Fruit fly (Drosophila melanogaster) whole organism, embryonic: ENCODE data around the gene CG31103.

Source experiments
- Antp ChIP-seq: fragments of 200-800 bp; sonication (Bioruptor generic); optimal IDR thresholded peaks from 3 replicates; lab custom pipeline; 2016; ENCODE audit warnings: missing biosample characterization, missing genetic modification characterization
- Atf-2 ChIP-seq: fragments of 200-800 bp; sonication (Bioruptor generic); optimal IDR thresholded peaks from 2 replicates; lab custom pipeline; 2016; ENCODE audit warnings: missing biosample characterization, missing genetic modification characterization
- CG10267 ChIP-seq: fragments of 200-800 bp; sonication (Bioruptor generic); optimal IDR thresholded peaks from 2 replicates; lab custom pipeline; 2018; ENCODE audit warnings: missing biosample characterization, mild to moderate bottlenecking, missing genetic modification characterization, moderate library complexity
- CG10431 ChIP-seq: fragments of 200-800 bp; sonication (Bioruptor generic); optimal IDR thresholded peaks from 3 replicates; lab custom pipeline; 2018; ENCODE audit warnings: missing biosample characterization, mild to moderate bottlenecking, missing genetic modification characterization
- CG13894 ChIP-seq: fragments of 200-800 bp; sonication (Bioruptor generic); optimal IDR thresholded peaks from 3 replicates; lab custom pipeline; 2018; ENCODE audit warnings: missing biosample characterization, mild to moderate bottlenecking, missing genetic modification characterization, moderate library complexity
- CG14667 ChIP-seq: fragments of 200-800 bp; sonication (Bioruptor generic); IDR thresholded peaks from 2 replicates; pipeline ENCODE4 v1.3.6; 2022; ENCODE audit warnings: missing biosample characterization, missing genetic modification characterization
- CG15696 ChIP-seq: fragments of 200-800 bp; sonication (Bioruptor generic); optimal IDR thresholded peaks from 2 replicates; lab custom pipeline; 2019; ENCODE audit warnings: missing biosample characterization, mild to moderate bottlenecking, missing genetic modification characterization, moderate library complexity
- CG17568 ChIP-seq: fragments of 200-800 bp; sonication (Bioruptor generic); optimal IDR thresholded peaks from 2 replicates; lab custom pipeline; 2018; ENCODE audit warnings: missing biosample characterization, mild to moderate bottlenecking, missing genetic modification characterization, moderate library complexity
- CG17912 ChIP-seq: fragments of 200-800 bp; sonication (Bioruptor generic); optimal IDR thresholded peaks from 2 replicates; lab custom pipeline; 2018; ENCODE audit warnings: missing biosample characterization, mild to moderate bottlenecking, missing genetic modification characterization
- CG18599 ChIP-seq: fragments of 200-800 bp; sonication (Bioruptor generic); optimal IDR thresholded peaks from 3 replicates; lab custom pipeline; 2017; ENCODE audit warnings: missing biosample characterization, missing genetic modification characterization, mild to moderate bottlenecking, moderate library complexity, missing genetic modification reagents
- CG18764 ChIP-seq: fragments of 200-800 bp; sonication (Bioruptor generic); optimal IDR thresholded peaks from 3 replicates; lab custom pipeline; 2016; ENCODE audit warnings: missing biosample characterization, missing genetic modification characterization
- CG2116 ChIP-seq: fragments of 200-800 bp; sonication (Bioruptor generic); optimal IDR thresholded peaks from 3 replicates; lab custom pipeline; 2018; ENCODE audit warnings: missing biosample characterization, mild to moderate bottlenecking, missing genetic modification characterization
- CG2129 ChIP-seq: fragments of 200-800 bp; sonication (Bioruptor generic); IDR thresholded peaks from 2 replicates; pipeline ENCODE4 v1.3.6; 2022; ENCODE audit warnings: missing biosample characterization, missing genetic modification characterization; ENCODE audit not compliant: partially characterized antibody
- CG2199 ChIP-seq: fragments of 200-800 bp; sonication (Bioruptor generic); IDR thresholded peaks from 3 replicates; pipeline ENCODE4 v1.3.6; 2022; ENCODE audit warnings: missing biosample characterization, missing genetic modification characterization
- CG31224 ChIP-seq: fragments of 200-800 bp; sonication (Bioruptor generic); IDR thresholded peaks from 2 replicates; pipeline ENCODE4 v1.3.6; 2022; ENCODE audit warnings: missing biosample characterization, missing genetic modification characterization
- CG3281 ChIP-seq: fragments of 200-800 bp; sonication (Bioruptor generic); optimal IDR thresholded peaks from 3 replicates; lab custom pipeline; 2017; ENCODE audit warnings: missing biosample characterization, mild to moderate bottlenecking, missing genetic modification characterization
- CG4820 ChIP-seq: fragments of 200-800 bp; sonication (Bioruptor generic); optimal IDR thresholded peaks from 3 replicates; lab custom pipeline; 2016; ENCODE audit warnings: missing biosample characterization, missing genetic modification characterization
- CG6683 ChIP-seq: fragments of 200-800 bp; sonication (Bioruptor generic); optimal IDR thresholded peaks from 2 replicates; lab custom pipeline; 2017; ENCODE audit warnings: missing biosample characterization, mild to moderate bottlenecking, missing genetic modification characterization, missing genetic modification reagents
- CG7963 ChIP-seq: fragments of 200-800 bp; sonication (Bioruptor generic); IDR thresholded peaks from 3 replicates; pipeline ENCODE4 v1.3.6; 2022; ENCODE audit warnings: missing biosample characterization, missing genetic modification characterization; ENCODE audit not compliant: partially characterized antibody
- CG9609 ChIP-seq: fragments of 200-800 bp; sonication (Bioruptor generic); optimal IDR thresholded peaks from 3 replicates; lab custom pipeline; 2016; ENCODE audit warnings: missing biosample characterization, missing genetic modification characterization
- CG9932 ChIP-seq: fragments of 200-800 bp; sonication (Bioruptor generic); IDR thresholded peaks from 2 replicates; pipeline ENCODE4 v1.3.6; 2022; ENCODE audit warnings: missing biosample characterization, missing genetic modification characterization
- Deaf1 ChIP-seq: fragments of 200-800 bp; optimal IDR thresholded peaks from 3 replicates; lab custom pipeline; 2019; ENCODE audit warnings: missing biosample characterization, mild to moderate bottlenecking, missing genetic modification characterization, moderate library complexity
- Ets65A ChIP-seq: fragments of 200-800 bp; sonication (Bioruptor generic); peaks from one replicate; lab custom pipeline; 2016; ENCODE audit warnings: missing biosample characterization, missing genetic modification characterization
- Fer1 ChIP-seq: fragments of 200-800 bp; sonication (Bioruptor generic); optimal IDR thresholded peaks from 2 replicates; lab custom pipeline; 2017; ENCODE audit warnings: missing biosample characterization, mild to moderate bottlenecking, missing genetic modification characterization
- HLH4C ChIP-seq: fragments of 200-800 bp; sonication (Bioruptor generic); IDR thresholded peaks from 3 replicates; pipeline ENCODE4 v1.3.6; 2022; ENCODE audit warnings: missing biosample characterization, missing genetic modification characterization; ENCODE audit not compliant: partially characterized antibody
- HmgD ChIP-seq: fragments of 200-800 bp; sonication (Bioruptor generic); optimal IDR thresholded peaks from 3 replicates; lab custom pipeline; 2016; ENCODE audit warnings: missing biosample characterization, missing genetic modification characterization
- Mad ChIP-seq: fragments of 200-800 bp; sonication (Bioruptor generic); optimal IDR thresholded peaks from 2 replicates; lab custom pipeline; 2016; ENCODE audit warnings: missing biosample characterization, missing genetic modification characterization
- Myb ChIP-seq: fragments of 200-800 bp; sonication (Bioruptor generic); optimal IDR thresholded peaks from 2 replicates; lab custom pipeline; 2016; ENCODE audit warnings: missing biosample characterization, missing genetic modification characterization
- Nf-YB ChIP-seq: fragments of 200-800 bp; sonication (Bioruptor generic); optimal IDR thresholded peaks from 3 replicates; lab custom pipeline; 2019; ENCODE audit warnings: missing biosample characterization, mild to moderate bottlenecking, missing genetic modification characterization, moderate library complexity
- Xbp1 ChIP-seq: fragments of 200-800 bp; sonication (Bioruptor generic); optimal IDR thresholded peaks from 3 replicates; lab custom pipeline; 2016; ENCODE audit warnings: missing biosample characterization, mild to moderate bottlenecking, missing genetic modification characterization
- ac ChIP-seq: fragments of 200-800 bp; sonication (Bioruptor generic); optimal IDR thresholded peaks from 3 replicates; lab custom pipeline; 2017; ENCODE audit warnings: missing biosample characterization, mild to moderate bottlenecking, missing genetic modification characterization
- amos ChIP-seq: fragments of 200-800 bp; sonication (Bioruptor generic); IDR thresholded peaks from 2 replicates; pipeline ENCODE4 v1.3.6; 2022; ENCODE audit warnings: missing biosample characterization, missing genetic modification characterization; ENCODE audit not compliant: partially characterized antibody
- ci ChIP-seq: fragments of 200-800 bp; sonication (Bioruptor generic); IDR thresholded peaks from 3 replicates; pipeline ENCODE4 v1.3.6; 2022; ENCODE audit warnings: missing biosample characterization, missing genetic modification characterization
- corto ChIP-seq: fragments of 200-800 bp; sonication (Bioruptor generic); optimal IDR thresholded peaks from 2 replicates; lab custom pipeline; 2016; ENCODE audit warnings: missing biosample characterization, mild to moderate bottlenecking, missing genetic modification characterization, moderate library complexity
- cwo ChIP-seq: fragments of 200-800 bp; sonication (Bioruptor generic); optimal IDR thresholded peaks from 3 replicates; lab custom pipeline; 2017; ENCODE audit warnings: missing biosample characterization, missing genetic modification characterization, mild to moderate bottlenecking, moderate library complexity, missing genetic modification reagents
- da ChIP-seq: fragments of 200-800 bp; sonication (Bioruptor generic); optimal IDR thresholded peaks from 2 replicates; lab custom pipeline; 2016; ENCODE audit warnings: missing biosample characterization, missing genetic modification characterization
- danr ChIP-seq: fragments of 200-800 bp; sonication (Bioruptor generic); IDR thresholded peaks from 2 replicates; pipeline ENCODE4 v1.3.6; 2022; ENCODE audit warnings: missing biosample characterization, missing genetic modification characterization
- disco-r ChIP-seq: fragments of 200-800 bp; sonication (Bioruptor generic); optimal IDR thresholded peaks from 2 replicates; lab custom pipeline; 2016; ENCODE audit warnings: missing biosample characterization, missing genetic modification characterization
- dmrt99B ChIP-seq: fragments of 200-800 bp; sonication (Bioruptor generic); optimal IDR thresholded peaks from 2 replicates; lab custom pipeline; 2018; ENCODE audit warnings: missing biosample characterization, mild to moderate bottlenecking, missing genetic modification characterization, moderate library complexity
- h ChIP-seq: fragments of >200 bp; optimal IDR thresholded peaks from 2 replicates; lab custom pipeline; 2017
- hbn ChIP-seq: fragments of 200-800 bp; sonication (Bioruptor generic); IDR thresholded peaks from 2 replicates; pipeline ENCODE4 v1.3.6; 2022; ENCODE audit warnings: missing biosample characterization, missing genetic modification characterization; ENCODE audit not compliant: partially characterized antibody
- kni ChIP-seq: fragments of 200-800 bp; sonication (Bioruptor generic); optimal IDR thresholded peaks from 3 replicates; lab custom pipeline; 2017; ENCODE audit warnings: mild to moderate bottlenecking, missing biosample characterization, missing genetic modification reagents, missing genetic modification characterization
- nerfin-1 ChIP-seq: fragments of 200-800 bp; sonication (Bioruptor generic); optimal IDR thresholded peaks from 3 replicates; lab custom pipeline; 2019; ENCODE audit warnings: missing biosample characterization, mild to moderate bottlenecking, missing genetic modification characterization, moderate library complexity
- otp ChIP-seq: fragments of 200-800 bp; sonication (Bioruptor generic); IDR thresholded peaks from 3 replicates; pipeline ENCODE4, ENCODE4 v1.3.6; 2022; ENCODE audit warnings: missing biosample characterization, missing genetic modification characterization
- pzg ChIP-seq: fragments of 200-800 bp; sonication (Bioruptor generic); optimal IDR thresholded peaks from 3 replicates; lab custom pipeline; 2018; ENCODE audit warnings: missing biosample characterization, mild to moderate bottlenecking, missing genetic modification characterization, moderate library complexity
- sima ChIP-seq: fragments of 200-800 bp; sonication (Bioruptor generic); optimal IDR thresholded peaks from 2 replicates; lab custom pipeline; 2016; ENCODE audit warnings: missing biosample characterization, missing genetic modification characterization
- sna ChIP-seq: fragments of 200-800 bp; sonication (Bioruptor generic); IDR thresholded peaks from 2 replicates; pipeline ENCODE4 v1.3.6; 2022; ENCODE audit warnings: missing biosample characterization, missing genetic modification characterization; ENCODE audit not compliant: partially characterized antibody
- sug ChIP-seq: fragments of 200-800 bp; optimal IDR thresholded peaks from 2 replicates; lab custom pipeline; 2019; ENCODE audit warnings: missing biosample characterization, mild to moderate bottlenecking, missing genetic modification characterization, moderate library complexity
- trh ChIP-seq: fragments of 200-800 bp; sonication (Bioruptor generic); optimal IDR thresholded peaks from 2 replicates; lab custom pipeline; 2016; ENCODE audit warnings: missing biosample characterization, missing genetic modification characterization
- ttk ChIP-seq: fragments of 200-800 bp; sonication (Bioruptor generic); IDR thresholded peaks from 2 replicates; pipeline ENCODE4 v2.1.2; 2022; ENCODE audit warnings: missing biosample characterization, missing genetic modification characterization

CG31103 gene

dm6 chr3R:25193726-25194204 lies 25.4 kb upstream of the CG31103 start, which contains the start of gene lobo (continued):
- peak; percentile 57 for TF ChIP-seq CG15696
- no peak for TF ChIP-seq CG2129 (GFP tag; lab: Robert Waterston, UW)
- TF ChIP-seq Atf-2 = peak; percentile 44
- peak; percentile 32 for TF ChIP-seq disco-r (GFP tag; lab: Kevin White, UChicago)
- peak; percentile 66 for TF ChIP-seq CG13894 (tag; lab: Kevin White, UChicago)
- peak; percentile 28 for TF ChIP-seq pzg (GFP tag; lab: Kevin White, UChicago)
- TF ChIP-seq nerfin-1 (tag; lab: Kevin White, UChicago) = peak; percentile 65
- peak; percentile 84 for TF ChIP-seq otp
- TF ChIP-seq sna = no peak
- no peak for TF ChIP-seq CG17568 (GFP tag; lab: Kevin White, UChicago)
- TF ChIP-seq hbn = no peak
- TF ChIP-seq CG10431 (GFP tag; lab: Kevin White, UChicago) = no peak
- no peak for TF ChIP-seq CG18599 (GFP tag; lab: Kevin White, UChicago)
- no peak for TF ChIP-seq CG18764 (GFP tag; lab: Kevin White, UChicago)
- TF ChIP-seq sima (GFP tag; lab: Kevin White, UChicago) = peak; percentile 4
- peak; percentile 81 for TF ChIP-seq CG9932
- peak; percentile 38; the same call in 1 of the 2 replicates for TF ChIP-seq CG31224 (GFP tag; lab: Robert Waterston, UW)
- peak; percentile 67 for TF ChIP-seq CG17912 (GFP tag; lab: Kevin White, UChicago)
- TF ChIP-seq sug (tag; lab: Kevin White, UChicago) = peak; percentile 68
- TF ChIP-seq ci = peak; percentile 95
- peak; percentile 58 for TF ChIP-seq CG10267 (tag; lab: Kevin White, UChicago)
- TF ChIP-seq corto (GFP tag; lab: Kevin White, UChicago) = no peak
- peak; percentile 90 for TF ChIP-seq CG2199
- no peak for TF ChIP-seq h
- no peak for TF ChIP-seq ac (GFP tag; lab: Kevin White, UChicago)
- TF ChIP-seq CG2116 (GFP tag; lab: Kevin White, UChicago) = peak; percentile 64
- no peak for TF ChIP-seq CG4820 (GFP tag; lab: Kevin White, UChicago)
- peak; percentile 10 for TF ChIP-seq Antp (GFP tag; lab: Kevin White, UChicago)
- TF ChIP-seq Nf-YB (GFP tag; lab: Kevin White, UChicago) = peak; percentile 60
- peak; percentile 16 for TF ChIP-seq da (GFP tag; lab: Kevin White, UChicago)
- peak; percentile 45 for TF ChIP-seq trh (GFP tag; lab: Kevin White, UChicago)
- TF ChIP-seq Fer1 (GFP tag; lab: Kevin White, UChicago) = peak; percentile 65
- no peak for TF ChIP-seq danr (GFP tag; lab: Robert Waterston, UW)
- peak; percentile 54 for TF ChIP-seq amos (GFP tag; lab: Robert Waterston, UW)
- TF ChIP-seq CG14667 (GFP tag; lab: Robert Waterston, UW) = no peak
- no peak for TF ChIP-seq dmrt99B (tag; lab: Kevin White, UChicago)
- peak; percentile 36 for TF ChIP-seq Mad
- peak; percentile 63 for TF ChIP-seq CG9609
- TF ChIP-seq Xbp1 = peak; percentile 65
- peak; percentile 10 for TF ChIP-seq kni (GFP tag; lab: Kevin White, UChicago)
- TF ChIP-seq cwo (GFP tag; lab: Kevin White, UChicago) = no peak
- no peak for TF ChIP-seq CG7963
- peak; percentile 12 for TF ChIP-seq Deaf1
- TF ChIP-seq ttk = peak; percentile 52
- TF ChIP-seq CG3281 (GFP tag; lab: Kevin White, UChicago) = peak; percentile 26
- TF ChIP-seq Myb (GFP tag; lab: Kevin White, UChicago) = peak; percentile 98
- peak; percentile 97 for TF ChIP-seq Ets65A (GFP tag; lab: Kevin White, UChicago)
- TF ChIP-seq HmgD = peak; percentile 86
- TF ChIP-seq HLH4C (GFP tag; lab: Robert Waterston, UW) = no peak
- TF ChIP-seq CG6683 (GFP tag; lab: Kevin White, UChicago) = peak; percentile 67
